Fruit fly (Drosophila melanogaster) whole organism, embryonic: ENCODE results near the gene CG33946.

ENCODE experiments used
- Asciz ChIP-seq: fragments of 200-800 bp; sonication (Bioruptor generic); optimal IDR thresholded peaks from 2 replicates; lab custom pipeline; 2017; ENCODE audit warnings: missing biosample characterization, mild to moderate bottlenecking, missing genetic modification characterization, missing genetic modification reagents
- Atf3 ChIP-seq: fragments of 200-800 bp; sonication (Bioruptor generic); optimal IDR thresholded peaks from 3 replicates; lab custom pipeline; 2016; ENCODE audit warnings: missing biosample characterization, missing genetic modification characterization
- B-H2 ChIP-seq: fragments of 200-800 bp; sonication (Bioruptor generic); optimal IDR thresholded peaks from 2 replicates; lab custom pipeline; 2018; ENCODE audit warnings: missing biosample characterization, mild to moderate bottlenecking, missing genetic modification characterization
- C15 ChIP-seq: fragments of 200-800 bp; sonication (Bioruptor generic); IDR thresholded peaks from 3 replicates; pipeline ENCODE4 v1.3.6; 2022; ENCODE audit warnings: missing biosample characterization, missing genetic modification characterization
- CG10979 ChIP-seq: fragments of 200-800 bp; sonication (Bioruptor generic); optimal IDR thresholded peaks from 2 replicates; lab custom pipeline; 2018; ENCODE audit warnings: missing biosample characterization, mild to moderate bottlenecking, missing genetic modification characterization, moderate library complexity
- CG12155 ChIP-seq: fragments of 200-800 bp; sonication (Bioruptor generic); optimal IDR thresholded peaks from 3 replicates; lab custom pipeline; 2016; ENCODE audit warnings: missing biosample characterization, missing genetic modification characterization
- CG12769 ChIP-seq: fragments of 200-800 bp; sonication (Bioruptor generic); optimal IDR thresholded peaks from 2 replicates; lab custom pipeline; 2019; ENCODE audit warnings: missing biosample characterization, mild to moderate bottlenecking, missing genetic modification characterization, moderate library complexity
- CG13287 ChIP-seq: fragments of 200-800 bp; sonication (Bioruptor generic); IDR thresholded peaks from 2 replicates; pipeline ENCODE4 v1.3.6; 2022; ENCODE audit warnings: missing biosample characterization, missing genetic modification characterization; ENCODE audit not compliant: partially characterized antibody
- CG13296 ChIP-seq: fragments of 200-800 bp; sonication (Bioruptor generic); optimal IDR thresholded peaks from 3 replicates; lab custom pipeline; 2018; ENCODE audit warnings: missing biosample characterization, mild to moderate bottlenecking, missing genetic modification characterization
- CG2875 ChIP-seq: fragments of 200-800 bp; sonication (Bioruptor generic); optimal IDR thresholded peaks from 2 replicates; lab custom pipeline; 2017; ENCODE audit warnings: missing biosample characterization, mild to moderate bottlenecking, missing genetic modification characterization, missing genetic modification reagents
- CG3163 ChIP-seq: fragments of 200-800 bp; sonication (Bioruptor generic); optimal IDR thresholded peaks from 3 replicates; lab custom pipeline; 2016; ENCODE audit warnings: missing biosample characterization, missing genetic modification characterization
- CG34224 ChIP-seq: fragments of 200-800 bp; sonication (Bioruptor generic); IDR thresholded peaks from 3 replicates; pipeline ENCODE4 v1.3.6; 2022; ENCODE audit warnings: missing biosample characterization, missing genetic modification characterization; ENCODE audit not compliant: partially characterized antibody
- CG34422 ChIP-seq: fragments of 200-800 bp; sonication (Bioruptor generic); IDR thresholded peaks from 3 replicates; pipeline ENCODE4 v1.3.6; 2022; ENCODE audit warnings: missing biosample characterization, missing genetic modification characterization
- CrebB ChIP-seq: fragments of 200-800 bp; sonication (Bioruptor generic); optimal IDR thresholded peaks from 3 replicates; lab custom pipeline; 2018; ENCODE audit warnings: missing biosample characterization, mild to moderate bottlenecking, missing genetic modification characterization
- D19A ChIP-seq: fragments of 200-800 bp; optimal IDR thresholded peaks from 3 replicates; lab custom pipeline; 2019; ENCODE audit warnings: missing biosample characterization, mild to moderate bottlenecking, missing genetic modification characterization, moderate library complexity
- Dll ChIP-seq: fragments of 200-800 bp; sonication (Bioruptor generic); IDR thresholded peaks from 4 replicates; pipeline ENCODE4 v1.3.6; 2022; ENCODE audit warnings: missing biosample characterization, missing genetic modification characterization; ENCODE audit not compliant: partially characterized antibody
- E2f2 ChIP-seq: fragments of 200-800 bp; sonication (Bioruptor generic); IDR thresholded peaks from 2 replicates; pipeline ENCODE4 v1.3.6; 2022; ENCODE audit warnings: missing biosample characterization, missing genetic modification characterization
- Eip74EF ChIP-seq, 2 experiments: fragments of 200-800 bp in 1 of 2; fragments of >200 bp in 1 of 2; sonication (Bioruptor generic) in 1 of 2; optimal IDR thresholded peaks; 2 replicates each; lab custom pipeline; 2017 to 2019; ENCODE audit warnings: missing biosample characterization in 2 of 2, missing genetic modification characterization in 2 of 2, mild to moderate bottlenecking in 1 of 2, moderate library complexity in 1 of 2
- Jarid2 ChIP-seq: fragments of 200-800 bp; sonication (Bioruptor generic); optimal IDR thresholded peaks from 3 replicates; lab custom pipeline; 2017; ENCODE audit warnings: mild to moderate bottlenecking, missing biosample characterization, missing genetic modification reagents, missing genetic modification characterization
- Med ChIP-seq: fragments of 200-800 bp; sonication (Bioruptor generic); peaks from one replicate; lab custom pipeline; 2016; ENCODE audit warnings: missing biosample characterization, missing genetic modification characterization, mild to moderate bottlenecking, inconsistent platforms, moderate library complexity
- Pdp1 ChIP-seq, 2 experiments: fragments of 200-800 bp; sonication (Bioruptor generic); optimal IDR thresholded peaks; 3 replicates each; lab custom pipeline; 2016; ENCODE audit warnings: missing biosample characterization in 2 of 2, missing genetic modification characterization in 2 of 2, mild to moderate bottlenecking in 1 of 2, moderate library complexity in 1 of 2
- Ptx1 ChIP-seq: fragments of 200-800 bp; sonication (Bioruptor generic); IDR thresholded peaks from 2 replicates; pipeline ENCODE4 v1.3.6; 2022; ENCODE audit warnings: missing biosample characterization, missing genetic modification characterization
- Sox100B ChIP-seq: fragments of 200-800 bp; sonication (Bioruptor generic); optimal IDR thresholded peaks from 3 replicates; lab custom pipeline; 2018; ENCODE audit warnings: missing biosample characterization, mild to moderate bottlenecking, missing genetic modification characterization
- ase ChIP-seq: fragments of 200-800 bp; sonication (Bioruptor generic); IDR thresholded peaks from 3 replicates; pipeline ENCODE4 v1.3.6; 2022; ENCODE audit warnings: missing biosample characterization, missing genetic modification characterization
- ci ChIP-seq: fragments of 200-800 bp; sonication (Bioruptor generic); IDR thresholded peaks from 3 replicates; pipeline ENCODE4 v1.3.6; 2022; ENCODE audit warnings: missing biosample characterization, missing genetic modification characterization
- corto ChIP-seq: fragments of 200-800 bp; sonication (Bioruptor generic); optimal IDR thresholded peaks from 2 replicates; lab custom pipeline; 2016; ENCODE audit warnings: missing biosample characterization, mild to moderate bottlenecking, missing genetic modification characterization, moderate library complexity
- croc ChIP-seq: fragments of 200-800 bp; sonication (Bioruptor generic); conservative IDR thresholded peaks from 3 replicates; pipeline ENCODE4 v1.3.6; 2022; ENCODE audit warnings: missing biosample characterization, missing genetic modification characterization
- dmrt99B ChIP-seq: fragments of 200-800 bp; sonication (Bioruptor generic); optimal IDR thresholded peaks from 2 replicates; lab custom pipeline; 2018; ENCODE audit warnings: missing biosample characterization, mild to moderate bottlenecking, missing genetic modification characterization, moderate library complexity
- gce ChIP-seq: fragments of 200-800 bp; sonication (Bioruptor generic); IDR thresholded peaks from 3 replicates; pipeline ENCODE4 v1.3.6; 2022; ENCODE audit warnings: missing biosample characterization, missing genetic modification characterization
- her ChIP-seq: fragments of 200-800 bp; sonication (Bioruptor generic); optimal IDR thresholded peaks from 2 replicates; lab custom pipeline; 2016; ENCODE audit warnings: missing biosample characterization, missing genetic modification characterization
- kni ChIP-seq: fragments of 200-800 bp; sonication (Bioruptor generic); optimal IDR thresholded peaks from 3 replicates; lab custom pipeline; 2017; ENCODE audit warnings: mild to moderate bottlenecking, missing biosample characterization, missing genetic modification reagents, missing genetic modification characterization
- lab ChIP-seq: fragments of 200-800 bp; sonication (Bioruptor generic); optimal IDR thresholded peaks from 3 replicates; lab custom pipeline; 2017; ENCODE audit warnings: missing biosample characterization, missing genetic modification characterization, mild to moderate bottlenecking, moderate library complexity, missing genetic modification reagents
- lbe ChIP-seq: fragments of 200-800 bp; sonication (Bioruptor generic); optimal IDR thresholded peaks from 2 replicates; lab custom pipeline; 2016; ENCODE audit warnings: missing biosample characterization, mild to moderate bottlenecking, missing genetic modification characterization
- mirr ChIP-seq: fragments of 200-800 bp; sonication (Bioruptor generic); optimal IDR thresholded peaks from 3 replicates; lab custom pipeline; 2018; ENCODE audit warnings: missing biosample characterization, mild to moderate bottlenecking, missing genetic modification characterization
- nau ChIP-seq: fragments of 200-800 bp; sonication (Bioruptor generic); optimal IDR thresholded peaks from 3 replicates; lab custom pipeline; 2017; ENCODE audit warnings: missing biosample characterization, mild to moderate bottlenecking, missing genetic modification characterization, missing genetic modification reagents
- nerfin-2 ChIP-seq: fragments of 200-800 bp; sonication (Bioruptor generic); IDR thresholded peaks from 2 replicates; pipeline ENCODE4 v1.3.6; 2022; ENCODE audit warnings: missing biosample characterization, missing genetic modification characterization; ENCODE audit not compliant: partially characterized antibody
- nom ChIP-seq: fragments of 200-800 bp; sonication (Bioruptor generic); optimal IDR thresholded peaks from 2 replicates; lab custom pipeline; 2017; ENCODE audit warnings: missing biosample characterization, missing genetic modification characterization, mild to moderate bottlenecking, moderate library complexity, missing genetic modification reagents
- odd ChIP-seq: fragments of 200-800 bp; sonication (Bioruptor generic); optimal IDR thresholded peaks from 2 replicates; lab custom pipeline; 2017; ENCODE audit warnings: missing biosample characterization, mild to moderate bottlenecking, missing genetic modification characterization
- p53 ChIP-seq: fragments of 200-800 bp; sonication (Bioruptor generic); optimal IDR thresholded peaks from 2 replicates; lab custom pipeline; 2016; ENCODE audit warnings: missing biosample characterization, missing genetic modification characterization
- phol ChIP-seq: fragments of 200-800 bp; sonication (Bioruptor generic); optimal IDR thresholded peaks from 3 replicates; lab custom pipeline; 2018; ENCODE audit warnings: missing biosample characterization, mild to moderate bottlenecking, missing genetic modification characterization, moderate library complexity
- psq ChIP-seq: fragments of 200-800 bp; sonication (Bioruptor generic); optimal IDR thresholded peaks from 2 replicates; lab custom pipeline; 2017; ENCODE audit warnings: missing biosample characterization, missing genetic modification characterization
- so ChIP-seq: fragments of 200-800 bp; sonication (Bioruptor generic); IDR thresholded peaks from 3 replicates; pipeline ENCODE4 v1.3.6; 2022; ENCODE audit warnings: missing biosample characterization, missing genetic modification characterization
- sqz ChIP-seq: fragments of 200-800 bp; sonication (Bioruptor generic); optimal IDR thresholded peaks from 3 replicates; lab custom pipeline; 2018; ENCODE audit warnings: missing biosample characterization, mild to moderate bottlenecking, missing genetic modification characterization
- stwl ChIP-seq: fragments of 200-800 bp; sonication (Bioruptor generic); optimal IDR thresholded peaks from 3 replicates; lab custom pipeline; 2018; ENCODE audit warnings: missing biosample characterization, mild to moderate bottlenecking, missing genetic modification characterization, moderate library complexity
- unc-4 ChIP-seq: fragments of 200-800 bp; sonication (Bioruptor generic); IDR thresholded peaks from 2 replicates; pipeline ENCODE4 v1.3.6; 2022; ENCODE audit warnings: missing biosample characterization, missing genetic modification characterization; ENCODE audit not compliant: partially characterized antibody
- unpg ChIP-seq: fragments of 200-800 bp; sonication (Bioruptor generic); optimal IDR thresholded peaks from 3 replicates; lab custom pipeline; 2018; ENCODE audit warnings: missing biosample characterization, mild to moderate bottlenecking, missing genetic modification characterization, moderate library complexity
- zen2 ChIP-seq: fragments of 200-800 bp; sonication (Bioruptor generic); IDR thresholded peaks from 3 replicates; pipeline ENCODE4 v1.3.6; 2022; ENCODE audit warnings: missing biosample characterization, missing genetic modification characterization; ENCODE audit not compliant: partially characterized antibody

The CG33946 gene

dm6 chr3L:6218517-6219155 is 1.7 kb upstream of the CG33946 start (continued):
- peak; percentile 62 for TF ChIP-seq CG3163
- TF ChIP-seq nerfin-2 (GFP tag; lab: Robert Waterston, UW) = no peak
- TF ChIP-seq Jarid2 (GFP tag; lab: Kevin White, UChicago) = peak; percentile 80
- no peak for TF ChIP-seq C15 (GFP tag; lab: Robert Waterston, UW)
- no peak for TF ChIP-seq Pdp1 (GFP tag; optimal IDR thresholded peaks at IDR 0.05; lab: Kevin White, UChicago)
- TF ChIP-seq lab (GFP tag; lab: Kevin White, UChicago) = peak; percentile 13
- peak; percentile 94 for TF ChIP-seq D19A (tag; lab: Kevin White, UChicago)
- TF ChIP-seq Dll (GFP tag; lab: Robert Waterston, UW) = peak; percentile 57; the same call in 2 of the 4 replicates
- no peak for TF ChIP-seq Ptx1 (GFP tag; lab: Robert Waterston, UW)
- TF ChIP-seq stwl = peak; percentile 3
- peak; percentile 21 for TF ChIP-seq CG12769 (tag; lab: Kevin White, UChicago)
- TF ChIP-seq CrebB = peak; percentile 51
- peak; percentile 96 for TF ChIP-seq psq (GFP tag; lab: Kevin White, UChicago)
- no peak for TF ChIP-seq Atf3 (GFP tag; lab: Kevin White, UChicago)
- TF ChIP-seq B-H2 = peak; percentile 15
- TF ChIP-seq unpg (GFP tag; lab: Kevin White, UChicago) = peak; percentile 37
- peak; percentile 36 for TF ChIP-seq Asciz (GFP tag; lab: Kevin White, UChicago)
- TF ChIP-seq unc-4 (GFP tag; lab: Robert Waterston, UW) = peak; percentile 33
- 0 out of 2 replicates have a peak, but pooled peaks have one; percentile 41 for TF ChIP-seq E2f2 (GFP tag; lab: Robert Waterston, UW)
- no peak for TF ChIP-seq phol (tag; lab: Kevin White, UChicago)
- peak; percentile 40 for TF ChIP-seq kni (GFP tag; lab: Kevin White, UChicago)
- TF ChIP-seq corto (GFP tag; lab: Kevin White, UChicago) = peak; percentile 1
- peak; percentile 13 for TF ChIP-seq Sox100B
- peak; percentile 31 for TF ChIP-seq Med (GFP tag; lab: Kevin White, UChicago)
- TF ChIP-seq CG13296 = peak; percentile 47
- peak; percentile 47; the same call in 1 of the 3 replicates for TF ChIP-seq so (GFP tag; lab: Robert Waterston, UW)
- peak; percentile 89 for TF ChIP-seq CG12155 (GFP tag; lab: Kevin White, UChicago)
- TF ChIP-seq lbe (GFP tag; lab: Kevin White, UChicago) = peak; percentile 44
- peak; percentile 10 for TF ChIP-seq CG10979 (tag; lab: Kevin White, UChicago)
- no peak for TF ChIP-seq mirr (GFP tag; lab: Kevin White, UChicago)
- TF ChIP-seq p53 = no peak
- peak; percentile 16 for TF ChIP-seq nau
- TF ChIP-seq Eip74EF (GFP tag; optimal IDR thresholded peaks at IDR 0.05; lab: Kevin White, UChicago) = peak in 1 of 2 experiments; percentile 63
- peak; percentile 1 for TF ChIP-seq CG2875 (GFP tag; lab: Kevin White, UChicago)
- TF ChIP-seq her = no peak
- peak; percentile 78; the same call in 2 of the 3 replicates for TF ChIP-seq ci (GFP tag; lab: Robert Waterston, UW)
- peak; percentile 47 for TF ChIP-seq odd (GFP tag; lab: Kevin White, UChicago)
- peak; percentile 68 for TF ChIP-seq nom (GFP tag; lab: Kevin White, UChicago)
- peak; percentile 95; the same call in 2 of the 3 replicates for TF ChIP-seq CG34422
- TF ChIP-seq zen2 = peak; percentile 55; the same call in 1 of the 3 replicates
- peak; percentile 68 for TF ChIP-seq CG13287 (GFP tag; lab: Robert Waterston, UW)
- peak; percentile 56; the same call in 1 of the 3 replicates for TF ChIP-seq CG34224 (GFP tag; lab: Robert Waterston, UW)
- no peak for TF ChIP-seq dmrt99B
- TF ChIP-seq croc (GFP tag; lab: Robert Waterston, UW) = no peak
- peak; percentile 64; the same call in 1 of the 3 replicates for TF ChIP-seq gce (GFP tag; lab: Robert Waterston, UW)
- peak; percentile 36 for TF ChIP-seq sqz (GFP tag; lab: Kevin White, UChicago)
- no peak for TF ChIP-seq ase
